Worm (Caenorhabditis elegans) whole organism, L2 larva: ENCODE measurements around the gene glo-1.

Experiments
- nhr-11 ChIP-seq: fragments of 150-350 bp; optimal IDR thresholded peaks from 2 replicates; lab custom pipeline; 2014; ENCODE audit warnings: missing biosample characterization, missing genetic modification characterization
- nhr-237 ChIP-seq: fragments of 150-350 bp; optimal IDR thresholded peaks from 2 replicates; lab custom pipeline; 2014; ENCODE audit warnings: missing biosample characterization, missing genetic modification characterization
- unc-62 ChIP-seq: fragments of 150-350 bp; optimal IDR thresholded peaks from 2 replicates; lab custom pipeline; 2014; ENCODE audit warnings: missing biosample characterization, missing genetic modification reagents, missing genetic modification characterization
- ztf-11 ChIP-seq: sonication (generic microtip); optimal IDR thresholded peaks from 2 replicates; lab custom pipeline; 2017; ENCODE audit warnings: missing biosample characterization, missing genetic modification characterization

DNA sequence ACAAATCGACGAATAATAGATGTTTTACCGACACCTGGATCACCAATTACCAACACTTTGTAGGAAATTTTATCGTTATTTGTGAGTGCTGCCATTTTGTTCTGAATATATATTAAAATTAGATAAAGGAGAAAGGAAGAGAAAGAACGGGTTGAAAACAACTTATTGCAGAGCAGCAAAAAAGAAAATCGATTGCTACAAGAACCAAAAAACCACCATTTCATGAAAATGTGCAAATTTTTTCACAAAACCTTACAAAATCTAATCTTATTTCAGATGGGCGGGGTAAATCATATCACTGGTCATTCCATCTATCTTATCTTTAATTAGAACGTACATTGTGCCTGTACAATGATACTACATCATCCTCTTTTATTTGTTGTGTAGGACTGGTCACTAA is at the start of gene glo-1:
- TF ChIP-seq unc-62 (no peak), nhr-237 (tag; lab: Kevin White, UChicago) (no peak), nhr-11 (tag; lab: Kevin White, UChicago) (no peak), ztf-11 (no peak)
